Worm (Caenorhabditis elegans): ENCODE measurements around the gene str-250.

Gene str-250

DNA sequence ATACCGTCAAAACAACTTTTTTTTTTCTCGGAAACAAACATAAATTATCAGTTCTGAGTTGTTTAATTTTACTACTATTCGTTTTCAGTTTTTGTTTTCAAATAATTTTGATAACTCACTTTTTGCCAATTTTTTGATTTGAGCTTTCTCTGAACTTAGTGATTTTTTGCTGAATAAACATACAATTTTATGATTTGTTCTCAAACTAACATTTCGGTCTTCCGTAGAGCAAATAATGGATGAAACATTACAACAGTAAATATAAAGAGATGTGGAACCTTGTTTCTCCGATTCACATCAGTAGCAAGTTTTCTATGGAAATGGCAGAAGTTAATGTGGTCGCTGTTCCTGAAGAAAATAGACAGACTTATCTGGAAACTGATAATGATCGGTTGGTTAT lies 31.3 kb downstream of the str-250 start, which contains the start of gene R10D12.7:
TSS of gene R10D12.7 (plus strand) at position 301 of the 400 bp plus-strand sequence.
- TF ChIP-seq aly-2 (tag; optimal IDR thresholded peaks at IDR 0.05): no peak
- TF ChIP-seq lin-11 (tag; optimal IDR thresholded peaks at IDR 0.05): no peak
- TF ChIP-seq mdl-1 (tag; optimal IDR thresholded peaks at IDR 0.05): no peak
- TF ChIP-seq nhr-77 (tag; optimal IDR thresholded peaks at IDR 0.05): no peak
- no peak for TF ChIP-seq nhr-23 (tag; optimal IDR thresholded peaks at IDR 0.05)
- no peak for TF ChIP-seq C34F6.9 (tag; optimal IDR thresholded peaks at IDR 0.05)
- no peak for TF ChIP-seq gmeb-1 (tag; optimal IDR thresholded peaks at IDR 0.05)
- TF ChIP-seq nhr-25 (tag; optimal IDR thresholded peaks at IDR 0.05): no peak
- no peak for TF ChIP-seq R02D3.7 (tag; optimal IDR thresholded peaks at IDR 0.05)
- TF ChIP-seq ztf-4 (tag; optimal IDR thresholded peaks at IDR 0.05): no peak
- TF ChIP-seq dmd-4 (tag; optimal IDR thresholded peaks at IDR 0.05): no peak
- TF ChIP-seq ceh-16 (tag; optimal IDR thresholded peaks at IDR 0.05): no peak
- TF ChIP-seq ztf-11 (tag; optimal IDR thresholded peaks at IDR 0.05): no peak
- no peak for TF ChIP-seq F13H6.1 (tag; optimal IDR thresholded peaks at IDR 0.05)
- TF ChIP-seq nhr-10 (tag; optimal IDR thresholded peaks at IDR 0.05): no peak
- no peak for TF ChIP-seq nhr-12 (tag; optimal IDR thresholded peaks at IDR 0.05)
- no peak for TF ChIP-seq nhr-129 (tag; optimal IDR thresholded peaks at IDR 0.05)
- no peak for TF ChIP-seq alr-1 (tag; optimal IDR thresholded peaks at IDR 0.05)
- no peak for TF ChIP-seq lsy-2 (tag; optimal IDR thresholded peaks at IDR 0.05)
- no peak for TF ChIP-seq snpc-4 (tag; optimal IDR thresholded peaks at IDR 0.05)

ce11 chrV:13953191-13953590 lies 34.8 kb downstream of the str-250 start, which contains the start of gene R10D12.8:
TSS of gene R10D12.8 (minus strand) at chrV:13953291.
- TF ChIP-seq peb-1 (tag; optimal IDR thresholded peaks at IDR 0.05): no peak
- no peak for TF ChIP-seq fos-1 (tag; optimal IDR thresholded peaks at IDR 0.05)
- no peak for TF ChIP-seq aly-2 (tag; optimal IDR thresholded peaks at IDR 0.05)
- TF ChIP-seq unc-39 (tag; optimal IDR thresholded peaks at IDR 0.05): no peak
- no peak for TF ChIP-seq gmeb-1 (tag; optimal IDR thresholded peaks at IDR 0.05)
- no peak for TF ChIP-seq sma-9 (GFP tag; optimal IDR thresholded peaks at IDR 0.05)
- TF ChIP-seq sma-9 (tag; optimal IDR thresholded peaks at IDR 0.05): no peak
- TF ChIP-seq elt-3 (tag; optimal IDR thresholded peaks at IDR 0.05): no peak
- TF ChIP-seq unc-62 (GFP tag; optimal IDR thresholded peaks at IDR 0.05): no peak
- no peak for TF ChIP-seq skn-1 (tag; optimal IDR thresholded peaks at IDR 0.05)
- no peak for TF ChIP-seq ama-1 (optimal IDR thresholded peaks at IDR 0.05)
- no peak for TF ChIP-seq mbf-1 (tag; optimal IDR thresholded peaks at IDR 0.05)
- no peak for TF ChIP-seq dmd-4 (tag; optimal IDR thresholded peaks at IDR 0.05)
- TF ChIP-seq nhr-77 (tag; optimal IDR thresholded peaks at IDR 0.05): no peak
- TF ChIP-seq ztf-1 (GFP tag; conservative IDR thresholded peaks at IDR 0.05): no peak
- no peak for TF ChIP-seq ztf-11 (tag; optimal IDR thresholded peaks at IDR 0.05)
- no peak for TF ChIP-seq lsy-2 (tag; optimal IDR thresholded peaks at IDR 0.05)
- no peak for TF ChIP-seq ceh-82 (tag; optimal IDR thresholded peaks at IDR 0.05)
- no peak for TF ChIP-seq ztf-4 (tag; optimal IDR thresholded peaks at IDR 0.05)
- TF ChIP-seq sem-4 (tag; optimal IDR thresholded peaks at IDR 0.05): no peak

ce11 chrV:13954056-13954455 lies 35.6 kb downstream of the str-250 start, which contains the start of gene swt-6:
TSS of gene swt-6 (plus strand) at chrV:13954356.
- TF ChIP-seq nhr-10 (tag; optimal IDR thresholded peaks at IDR 0.05) (no peak), Y55F3AM.14 (GFP tag; optimal IDR thresholded peaks at IDR 0.05) (no peak), nhr-237 (tag; optimal IDR thresholded peaks at IDR 0.05) (no peak), lin-13 (GFP tag; optimal IDR thresholded peaks at IDR 0.05) (no peak), blmp-1 (tag; optimal IDR thresholded peaks at IDR 0.05; ENCODE audit: insufficient read depth) (no peak), ama-1 (optimal IDR thresholded peaks at IDR 0.05) (no peak), C34F6.9 (tag; optimal IDR thresholded peaks at IDR 0.05) (no peak)

DNA sequence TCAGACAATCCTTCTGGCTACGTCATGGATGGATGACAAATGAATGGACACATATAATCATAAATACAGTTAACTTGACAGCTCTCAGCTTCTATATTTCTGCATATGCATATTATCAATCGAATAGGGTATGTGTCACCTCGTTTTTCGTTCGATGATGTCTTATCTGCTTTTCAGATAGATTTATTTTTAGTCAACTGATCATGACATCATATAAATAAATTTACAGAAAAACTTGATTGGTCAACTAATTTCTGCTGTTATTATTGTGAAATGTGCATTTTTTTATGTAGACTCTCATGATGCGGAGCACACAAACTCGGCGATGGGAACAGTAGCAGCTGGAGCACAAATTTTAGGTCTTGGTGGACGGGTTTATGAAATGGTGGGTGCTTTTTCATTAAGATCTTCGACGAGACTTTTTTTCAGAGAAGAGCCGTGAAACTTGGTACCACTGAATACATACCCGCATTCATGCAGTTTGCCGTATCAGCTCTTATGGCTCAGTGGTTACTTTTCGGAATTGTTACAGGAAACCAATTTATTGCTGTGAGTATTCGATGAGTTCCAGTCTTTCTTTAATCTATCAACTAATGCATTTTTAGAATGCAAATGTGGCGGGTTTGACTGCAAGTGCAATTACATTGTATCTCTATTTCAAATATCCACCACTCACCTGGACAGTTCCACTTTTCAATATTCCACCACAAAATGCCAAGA lies 37.1 kb downstream of the str-250 start:
- TF ChIP-seq F13H6.1 (tag; optimal IDR thresholded peaks at IDR 0.05): no peak
- TF ChIP-seq mab-5 (tag; optimal IDR thresholded peaks at IDR 0.05): no peak
- no peak for TF ChIP-seq dmd-4 (tag; optimal IDR thresholded peaks at IDR 0.05)
- TF ChIP-seq skn-1 (tag; optimal IDR thresholded peaks at IDR 0.05): no peak
- TF ChIP-seq elt-3 (tag; optimal IDR thresholded peaks at IDR 0.05): no peak
- no peak for TF ChIP-seq lin-11 (tag; optimal IDR thresholded peaks at IDR 0.05)
- TF ChIP-seq nhr-23 (tag; optimal IDR thresholded peaks at IDR 0.05): no peak
- no peak for TF ChIP-seq sma-9 (GFP tag; optimal IDR thresholded peaks at IDR 0.05)
- no peak for TF ChIP-seq sma-9 (tag; optimal IDR thresholded peaks at IDR 0.05)
- no peak for TF ChIP-seq ceh-82 (tag; optimal IDR thresholded peaks at IDR 0.05)
- TF ChIP-seq ZK546.5 (tag; optimal IDR thresholded peaks at IDR 0.05): no peak
- TF ChIP-seq unc-55 (GFP tag; optimal IDR thresholded peaks at IDR 0.05): no peak
- TF ChIP-seq egl-27 (tag; optimal IDR thresholded peaks at IDR 0.05): no peak
- TF ChIP-seq nhr-237 (tag; optimal IDR thresholded peaks at IDR 0.05): no peak
- TF ChIP-seq R02D3.7 (tag; optimal IDR thresholded peaks at IDR 0.05): no peak
- no peak for TF ChIP-seq mdl-1 (tag; optimal IDR thresholded peaks at IDR 0.05)
- no peak for TF ChIP-seq zag-1 (tag; optimal IDR thresholded peaks at IDR 0.05)
- TF ChIP-seq ztf-1 (GFP tag; conservative IDR thresholded peaks at IDR 0.05): no peak

Measured in whole organism, L2 larva.